Worm (Caenorhabditis elegans): Measurements from ENCODE around the gene C06H5.12.

Gene C06H5.12

ce11 chrV:17943877-17944472 is 49.4 kb downstream of the C06H5.12 start:
- no peak for TF ChIP-seq ceh-9 (tag; optimal IDR thresholded peaks at IDR 0.05)
- no peak for TF ChIP-seq elt-1 (tag; optimal IDR thresholded peaks at IDR 0.05)
- no peak for TF ChIP-seq nhr-237 (tag; optimal IDR thresholded peaks at IDR 0.05)
- TF ChIP-seq sea-2 (GFP tag; optimal IDR thresholded peaks at IDR 0.05), result no peak
- TF ChIP-seq nhr-43 (tag; optimal IDR thresholded peaks at IDR 0.05; ENCODE audit: poor library complexity, severe bottlenecking), result no peak
- TF ChIP-seq lsy-12 (tag; optimal IDR thresholded peaks at IDR 0.05), result no peak
- TF ChIP-seq pqm-1 (tag; optimal IDR thresholded peaks at IDR 0.05), result no peak
